Worm (Caenorhabditis elegans): ENCODE measurements around the gene sra-36.

DNA sequence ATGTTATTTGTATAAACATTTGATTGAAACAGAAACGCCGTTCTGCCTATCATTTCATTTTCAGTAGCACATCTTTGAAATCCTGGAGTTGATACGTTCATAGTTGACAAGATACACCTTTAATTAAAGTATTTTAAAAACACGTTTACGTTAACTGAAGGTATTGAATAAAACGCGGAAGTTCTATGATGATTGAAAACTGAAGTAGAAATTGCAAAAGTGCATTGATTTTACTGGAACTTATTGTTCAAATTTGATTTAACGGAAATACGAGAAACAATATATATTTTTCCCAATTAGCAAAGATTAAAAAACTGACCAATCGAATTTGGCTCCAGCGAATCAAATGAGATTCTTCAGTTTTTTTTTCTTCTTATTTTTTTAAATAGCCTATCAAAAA lies 3.0 kb upstream of the sra-36 start, which contains the start of gene sra-34:
- TF ChIP-seq nhr-6 (tag; optimal IDR thresholded peaks at IDR 0.05) (no peak), fos-1 (tag; optimal IDR thresholded peaks at IDR 0.05) (no peak), nhr-25 (tag; optimal IDR thresholded peaks at IDR 0.05; ENCODE audit: borderline replicate concordance, insufficient read depth) (no peak), ces-1 (GFP tag; optimal IDR thresholded peaks at IDR 0.05) (no peak), mep-1 (tag; optimal IDR thresholded peaks at IDR 0.05) (no peak), dpl-1 (GFP tag; optimal IDR thresholded peaks at IDR 0.05) (no peak), lin-13 (GFP tag; optimal IDR thresholded peaks at IDR 0.05) (no peak)

All from whole organism, L4 larva.